Worm (Caenorhabditis elegans) whole organism, L1 larva: ENCODE results near the gene T04A8.18.

Experiments used
- C04F5.9 ChIP-seq: sonication (generic microtip); optimal IDR thresholded peaks from 2 replicates; lab custom pipeline; 2016; ENCODE audit warnings: missing genetic modification characterization, missing compliant biosample characterization
- C16A3.4 ChIP-seq: fragments of 150-350 bp; optimal IDR thresholded peaks from 2 replicates; lab custom pipeline; 2014; ENCODE audit warnings: missing biosample characterization, missing genetic modification characterization
- C34B4.2 ChIP-seq: sonication (generic microtip); optimal IDR thresholded peaks from 2 replicates; lab custom pipeline; 2017; ENCODE audit warnings: mild to moderate bottlenecking, missing genetic modification characterization, missing compliant biosample characterization
- F16B12.6 ChIP-seq: fragments of 150-350 bp; optimal IDR thresholded peaks from 2 replicates; lab custom pipeline; 2014; ENCODE audit warnings: missing biosample characterization, missing genetic modification characterization
- blmp-1 ChIP-seq: fragments of 150-350 bp; optimal IDR thresholded peaks from 2 replicates; lab custom pipeline; 2014; ENCODE audit warnings: missing biosample characterization, missing genetic modification characterization
- ceh-8 ChIP-seq: fragments of 200-800 bp; sonication (Bioruptor generic); optimal IDR thresholded peaks from 2 replicates; lab custom pipeline; 2018; ENCODE audit warnings: mild to moderate bottlenecking, missing genetic modification characterization, moderate library complexity, missing compliant biosample characterization
- ceh-82 ChIP-seq, 3 experiments: fragments of 150-350 bp in 1 of 3; sonication (generic microtip) in 2 of 3; optimal IDR thresholded peaks; 2 replicates each; lab custom pipeline; 2014 to 2017; ENCODE audit warnings: missing biosample characterization in 3 of 3, missing genetic modification characterization in 3 of 3
- ceh-88 ChIP-seq: fragments of 200-800 bp; sonication (Bioruptor generic); IDR thresholded peaks from 2 replicates; pipeline ENCODE4 v1.3.6; 2022; ENCODE audit warnings: missing genetic modification characterization, missing compliant biosample characterization
- dpl-1 ChIP-seq, 3 experiments: fragments of 150-350 bp in 2 of 3; sonication (generic microtip) in 1 of 3; optimal IDR thresholded peaks; 2 replicates each; lab custom pipeline; 2014 to 2017; ENCODE audit warnings: missing biosample characterization in 3 of 3, missing genetic modification characterization in 3 of 3, missing genetic modification reagents in 3 of 3
- efl-3 ChIP-seq: fragments of 200-800 bp; sonication (Bioruptor generic); optimal IDR thresholded peaks from 2 replicates; lab custom pipeline; 2018; ENCODE audit warnings: mild to moderate bottlenecking, missing genetic modification characterization, missing compliant biosample characterization
- egl-13 ChIP-seq: sonication (generic microtip); optimal IDR thresholded peaks from 2 replicates; lab custom pipeline; 2016; ENCODE audit warnings: missing genotype, missing genetic modification reagents, missing genetic modification characterization, missing compliant biosample characterization
- egl-27 ChIP-seq, 2 experiments: fragments of 150-350 bp in 1 of 2; sonication (generic microtip); optimal IDR thresholded peaks; 3 replicates each; lab custom pipeline; 2017 to 2018; ENCODE audit warnings: missing biosample characterization in 2 of 2, missing genetic modification characterization in 2 of 2, missing genetic modification reagents in 2 of 2
- elt-3 ChIP-seq, 6 experiments: fragments of 150-350 bp in 1 of 6; sonication (generic microtip); optimal IDR thresholded peaks; 2 replicates each; lab custom pipeline; 2017 to 2018; ENCODE audit warnings: missing biosample characterization in 6 of 6, missing genetic modification characterization in 6 of 6, inconsistent platforms in 1 of 6
- fkh-10 ChIP-seq: sonication (generic microtip); optimal IDR thresholded peaks from 2 replicates; lab custom pipeline; 2017; ENCODE audit warnings: missing biosample characterization, missing genetic modification reagents, missing genetic modification characterization
- grh-1 ChIP-seq: fragments of 200-800 bp; sonication (Bioruptor generic); IDR thresholded peaks from 2 replicates; pipeline ENCODE4 v1.3.6; 2022; ENCODE audit warnings: missing genetic modification reagents, missing genetic modification characterization, missing compliant biosample characterization
- hlh-17 ChIP-seq: fragments of 200-800 bp; sonication (Bioruptor generic); optimal IDR thresholded peaks from 2 replicates; lab custom pipeline; 2018; ENCODE audit warnings: missing genetic modification characterization, mild to moderate bottlenecking, missing compliant biosample characterization, moderate library complexity, borderline replicate concordance
- irx-1 ChIP-seq: sonication (generic microtip); optimal IDR thresholded peaks from 2 replicates; lab custom pipeline; 2016; ENCODE audit warnings: missing genetic modification characterization, missing compliant biosample characterization
- isw-1 ChIP-seq: fragments of 200-800 bp; sonication (Bioruptor generic); IDR thresholded peaks from 2 replicates; pipeline ENCODE4 v1.3.6; 2022; ENCODE audit warnings: missing genetic modification characterization, missing compliant biosample characterization
- jun-1 ChIP-seq: fragments of 150-350 bp; optimal IDR thresholded peaks from 2 replicates; lab custom pipeline; 2014; ENCODE audit warnings: missing biosample characterization, missing genetic modification reagents, missing genetic modification characterization
- lin-13 ChIP-seq: fragments of 150-350 bp; optimal IDR thresholded peaks from 2 replicates; lab custom pipeline; 2014; ENCODE audit warnings: missing biosample characterization, missing genetic modification reagents, missing genetic modification characterization
- lin-14 ChIP-seq: fragments of 200-800 bp; sonication (Bioruptor generic); optimal IDR thresholded peaks from 2 replicates; lab custom pipeline; 2018; ENCODE audit warnings: mild to moderate bottlenecking, missing genetic modification characterization, moderate library complexity, missing compliant biosample characterization
- lin-39 ChIP-seq: fragments of 150-350 bp; optimal IDR thresholded peaks from 2 replicates; lab custom pipeline; 2014; ENCODE audit warnings: missing biosample characterization, missing genetic modification reagents, missing genetic modification characterization
- lir-3 ChIP-seq: sonication (generic microtip); optimal IDR thresholded peaks from 2 replicates; lab custom pipeline; 2016; ENCODE audit warnings: mild to moderate bottlenecking, missing genetic modification characterization, moderate library complexity, missing compliant biosample characterization; ENCODE audit not compliant: poor library complexity
- lsy-2 ChIP-seq, 2 experiments: fragments of 150-350 bp; optimal IDR thresholded peaks; 2 replicates each; lab custom pipeline; 2014; ENCODE audit warnings: missing biosample characterization in 2 of 2, missing genetic modification characterization in 2 of 2
- mef-2 ChIP-seq: fragments of 150-350 bp; optimal IDR thresholded peaks from 2 replicates; lab custom pipeline; 2014; ENCODE audit warnings: missing biosample characterization, missing genetic modification characterization
- mep-1 ChIP-seq: fragments of 150-350 bp; optimal IDR thresholded peaks from 2 replicates; lab custom pipeline; 2014; ENCODE audit warnings: missing biosample characterization, missing genetic modification characterization
- nhr-11 ChIP-seq: fragments of 150-350 bp; optimal IDR thresholded peaks from 2 replicates; lab custom pipeline; 2014; ENCODE audit warnings: missing biosample characterization, missing genetic modification characterization
- nhr-12 ChIP-seq: sonication (generic microtip); optimal IDR thresholded peaks from 2 replicates; lab custom pipeline; 2017; ENCODE audit warnings: missing biosample characterization, missing genetic modification characterization
- nhr-19 ChIP-seq: fragments of 200-800 bp; sonication (Bioruptor generic); conservative IDR thresholded peaks from 2 replicates; pipeline ENCODE4 v1.3.6; 2022; ENCODE audit warnings: missing genetic modification characterization, missing compliant biosample characterization
- nhr-28 ChIP-seq: fragments of 150-350 bp; optimal IDR thresholded peaks from 2 replicates; lab custom pipeline; 2014; ENCODE audit warnings: missing biosample characterization, missing genetic modification characterization
- nhr-47 ChIP-seq: sonication (generic microtip); optimal IDR thresholded peaks from 2 replicates; lab custom pipeline; 2016; ENCODE audit warnings: mild to moderate bottlenecking, missing genetic modification characterization, moderate library complexity, missing compliant biosample characterization
- nhr-71 ChIP-seq: sonication (generic microtip); optimal IDR thresholded peaks from 2 replicates; lab custom pipeline; 2016; ENCODE audit warnings: mild to moderate bottlenecking, missing genetic modification characterization, moderate library complexity, missing compliant biosample characterization
- nhr-76 ChIP-seq: sonication (generic microtip); optimal IDR thresholded peaks from 2 replicates; lab custom pipeline; 2017; ENCODE audit warnings: missing biosample characterization, missing genetic modification characterization
- nhr-90 ChIP-seq: sonication (generic microtip); optimal IDR thresholded peaks from 2 replicates; lab custom pipeline; 2016; ENCODE audit warnings: mild to moderate bottlenecking, missing genetic modification characterization, missing compliant biosample characterization; ENCODE audit not compliant: poor library complexity
- pag-3 ChIP-seq: sonication (generic microtip); optimal IDR thresholded peaks from 2 replicates; lab custom pipeline; 2017; ENCODE audit warnings: missing genetic modification characterization, mild to moderate bottlenecking, missing compliant biosample characterization, antibody characterized with exemption, borderline replicate concordance; ENCODE audit not compliant: insufficient read depth
- pax-3 ChIP-seq: fragments of 200-800 bp; sonication (Bioruptor generic); optimal IDR thresholded peaks from 2 replicates; lab custom pipeline; 2018; ENCODE audit warnings: mild to moderate bottlenecking, missing genetic modification characterization, moderate library complexity, missing compliant biosample characterization
- rnt-1 ChIP-seq: sonication (generic microtip); optimal IDR thresholded peaks from 2 replicates; lab custom pipeline; 2016; ENCODE audit warnings: mild to moderate bottlenecking, missing genetic modification characterization, moderate library complexity, missing compliant biosample characterization
- skn-1 ChIP-seq: fragments of 150-350 bp; optimal IDR thresholded peaks from 2 replicates; lab custom pipeline; 2014; ENCODE audit warnings: missing biosample characterization, missing genetic modification characterization
- snu-23 ChIP-seq: sonication (generic microtip); optimal IDR thresholded peaks from 2 replicates; lab custom pipeline; 2016; ENCODE audit warnings: missing genetic modification characterization, missing compliant biosample characterization
- sox-4 ChIP-seq: sonication (generic microtip); optimal IDR thresholded peaks from 2 replicates; lab custom pipeline; 2016; ENCODE audit warnings: missing genetic modification characterization, missing compliant biosample characterization
- sptf-1 ChIP-seq: fragments of 150-350 bp; optimal IDR thresholded peaks from 2 replicates; lab custom pipeline; 2014; ENCODE audit warnings: missing biosample characterization, missing genetic modification characterization
- swsn-7 ChIP-seq: sonication (generic microtip); optimal IDR thresholded peaks from 2 replicates; lab custom pipeline; 2016; ENCODE audit warnings: missing genetic modification characterization, missing compliant biosample characterization
- tbx-2 ChIP-seq: sonication (generic microtip); optimal IDR thresholded peaks from 2 replicates; lab custom pipeline; 2016; ENCODE audit warnings: missing genetic modification characterization, missing compliant biosample characterization
- tlp-1 ChIP-seq: fragments of 150-350 bp; optimal IDR thresholded peaks from 2 replicates; lab custom pipeline; 2014; ENCODE audit warnings: missing biosample characterization, missing genetic modification characterization
- unc-130 ChIP-seq: fragments of 150-350 bp; optimal IDR thresholded peaks from 2 replicates; lab custom pipeline; 2017; ENCODE audit warnings: missing biosample characterization, missing genetic modification characterization, inconsistent platforms
- unc-30 ChIP-seq: sonication (generic microtip); optimal IDR thresholded peaks from 2 replicates; lab custom pipeline; 2017; ENCODE audit warnings: missing biosample characterization, missing genetic modification characterization
- unc-62 ChIP-seq: fragments of 150-350 bp; optimal IDR thresholded peaks from 2 replicates; lab custom pipeline; 2014; ENCODE audit warnings: missing biosample characterization, missing genetic modification reagents, missing genetic modification characterization
- unc-86 ChIP-seq: sonication (generic microtip); optimal IDR thresholded peaks from 2 replicates; lab custom pipeline; 2016; ENCODE audit warnings: missing genetic modification characterization, missing compliant biosample characterization
- vab-15 ChIP-seq: sonication (generic microtip); optimal IDR thresholded peaks from 2 replicates; lab custom pipeline; 2017; ENCODE audit warnings: missing genotype, mild to moderate bottlenecking, missing genetic modification characterization, missing compliant biosample characterization
- xbp-1 ChIP-seq: sonication (generic microtip); optimal IDR thresholded peaks from 2 replicates; lab custom pipeline; 2016; ENCODE audit warnings: missing genetic modification characterization, missing compliant biosample characterization
- zag-1 ChIP-seq: fragments of 150-350 bp; optimal IDR thresholded peaks from 2 replicates; lab custom pipeline; 2014; ENCODE audit warnings: missing biosample characterization, missing genetic modification characterization
- ztf-11 ChIP-seq, 2 experiments: sonication (generic microtip); optimal IDR thresholded peaks; 2 replicates each; lab custom pipeline; 2016 to 2017; ENCODE audit warnings: missing genetic modification characterization in 2 of 2, missing biosample characterization in 1 of 2, missing compliant biosample characterization in 1 of 2

T04A8.18 gene

ce11 chrIII:4721750-4722149 lies 12.7 kb downstream of the T04A8.18 start, which contains the start of gene acy-1 (continued):
- TF ChIP-seq ceh-88 (GFP tag; lab: Robert Waterston, UW) (no peak), egl-13 (tag; lab: Kevin White, UChicago) (peak; percentile 47), fkh-10 (GFP tag; lab: Kevin White, UChicago) (peak; percentile 81), lin-13 (peak; percentile 67), nhr-28 (tag; lab: Kevin White, UChicago) (no peak), sox-4 (tag; lab: Kevin White, UChicago) (peak; percentile 20), xbp-1 (tag; lab: Kevin White, UChicago) (peak; percentile 67), mef-2 (no peak), mep-1 (tag; lab: Kevin White, UChicago) (peak; percentile 79), lin-14 (GFP tag; lab: Kevin White, UChicago) (peak; percentile 97), grh-1 (GFP tag; lab: Robert Waterston, UW) (no peak), sptf-1 (no peak), tlp-1 (tag; lab: Kevin White, UChicago) (no peak), C04F5.9 (tag; lab: Kevin White, UChicago) (peak; percentile 31), unc-130 (tag; lab: Kevin White, UChicago) (peak; percentile 34), jun-1 (tag; lab: Kevin White, UChicago) (peak; percentile 59), ztf-11 (tag; optimal IDR thresholded peaks at IDR 0.05; lab: Kevin White, UChicago) (peak in 1 of 2 experiments; percentile 13), lir-3 (peak; percentile 51), zag-1 (tag; lab: Kevin White, UChicago) (peak; percentile 68), pax-3 (tag; lab: Kevin White, UChicago) (peak; percentile 49), lin-39 (peak; percentile 46), nhr-47 (peak; percentile 79), isw-1 (peak; percentile 64), C34B4.2 (no peak), egl-27 (tag; optimal IDR thresholded peaks at IDR 0.05; lab: Kevin White, UChicago) (peak in 1 of 2 experiments; percentile 40), pag-3 (tag; lab: Kevin White, UChicago) (no peak), elt-3 (tag; optimal IDR thresholded peaks at IDR 0.05; lab: Kevin White, UChicago) (no peak), blmp-1 (peak; percentile 38), nhr-71 (tag; lab: Kevin White, UChicago) (peak; percentile 91), ceh-82 (tag; optimal IDR thresholded peaks at IDR 0.05; lab: Kevin White, UChicago) (peak; percentile 60 to 86 (median 68)), nhr-76 (tag; lab: Kevin White, UChicago) (no peak), nhr-12 (tag; lab: Kevin White, UChicago) (no peak), hlh-17 (GFP tag; lab: Kevin White, UChicago) (no peak), swsn-7 (tag; lab: Kevin White, UChicago) (peak; percentile 84), lsy-2 (tag; optimal IDR thresholded peaks at IDR 0.05; lab: Kevin White, UChicago) (peak; percentile 82 to 88), skn-1 (peak; percentile 75), unc-30 (tag; lab: Kevin White, UChicago) (no peak), C16A3.4 (tag; lab: Kevin White, UChicago) (peak; percentile 35), unc-86 (peak; percentile 80), tbx-2 (tag; lab: Kevin White, UChicago) (peak; percentile 73), dpl-1 (GFP tag; optimal IDR thresholded peaks at IDR 0.05; lab: Kevin White, UChicago) (peak; percentile 58 to 75 (median 67)), vab-15 (no peak), snu-23 (peak; percentile 79), nhr-19 (GFP tag; lab: Robert Waterston, UW) (peak; percentile 73), rnt-1 (peak; percentile 87), nhr-11 (tag; lab: Kevin White, UChicago) (no peak), ceh-8 (peak; percentile 62), unc-62 (GFP tag; lab: Kevin White, UChicago) (no peak), F16B12.6 (tag; lab: Kevin White, UChicago) (peak; percentile 25), nhr-90 (tag; lab: Kevin White, UChicago) (no peak), efl-3 (GFP tag; lab: Kevin White, UChicago) (no peak), irx-1 (tag; lab: Kevin White, UChicago) (peak; percentile 26)
